Fruit fly (Drosophila melanogaster) S2 (cell line): Measurements from ENCODE around the gene CG9471.

ENCODE experiments used
- CG8478 ChIP-seq: fragments of >200 bp; optimal IDR thresholded peaks from 2 replicates; lab custom pipeline; 2018
- CTCF ChIP-seq, 2 experiments: fragments of >200 bp; optimal IDR thresholded peaks; 2 replicates each; lab custom pipeline; 2018

dm6 chr3R:9747272-9747874, 24.0 kb downstream of the CG9471 start, which contains the start of gene CG12948:
- TF ChIP-seq CTCF (optimal IDR thresholded peaks at IDR 0.05; lab: Kevin White, UChicago) = no peak
- TF ChIP-seq CG8478 (lab: Kevin White, UChicago) = no peak
